Worm (Caenorhabditis elegans): Measurements from ENCODE around the gene Y42H9AR.4.

Gene Y42H9AR.4

ce11 chrIV:8103196-8103595 lies 8.8 kb downstream of the Y42H9AR.4 start:
- no peak for TF ChIP-seq dao-5 (tag; optimal IDR thresholded peaks at IDR 0.05)
- TF ChIP-seq him-1 (tag; optimal IDR thresholded peaks at IDR 0.05), result no peak
- no peak for TF ChIP-seq W03F9.2 (tag; optimal IDR thresholded peaks at IDR 0.05)

ce11 chrIV:8102231-8102630 lies 9.8 kb downstream of the Y42H9AR.4 start, which contains the start of gene Y42H9AR.5:
Gene Y42H9AR.5, plus strand, starts transcription at chrIV:8102531.
- TF ChIP-seq dao-5 (tag; optimal IDR thresholded peaks at IDR 0.05), result no peak
- no peak for TF ChIP-seq W03F9.2 (tag; optimal IDR thresholded peaks at IDR 0.05)
- TF ChIP-seq him-1 (tag; optimal IDR thresholded peaks at IDR 0.05), result no peak

- TF ChIP-seq him-1 (tag; optimal IDR thresholded peaks at IDR 0.05), result no peak
- TF ChIP-seq dao-5 (tag; optimal IDR thresholded peaks at IDR 0.05), result no peak
- no peak for TF ChIP-seq W03F9.2 (tag; optimal IDR thresholded peaks at IDR 0.05)
Observed at ce11 chrIV:8099601-8100000, 12.4 kb downstream of the Y42H9AR.4 start, which contains the start of gene Y42H9AR.2. Gene Y42H9AR.2, plus strand, starts transcription at chrIV:8099901.

ce11 chrIV:8096375-8096774 lies 15.6 kb downstream of the Y42H9AR.4 start:
- TF ChIP-seq dao-5 (tag; optimal IDR thresholded peaks at IDR 0.05), result no peak
- no peak for TF ChIP-seq him-1 (tag; optimal IDR thresholded peaks at IDR 0.05)
- no peak for TF ChIP-seq W03F9.2 (tag; optimal IDR thresholded peaks at IDR 0.05)

- no peak for TF ChIP-seq him-1 (tag; optimal IDR thresholded peaks at IDR 0.05)
- no peak for TF ChIP-seq W03F9.2 (tag; optimal IDR thresholded peaks at IDR 0.05)
- no peak for TF ChIP-seq dao-5 (tag; optimal IDR thresholded peaks at IDR 0.05)
Observed at ce11 chrIV:8091539-8091938, 20.5 kb downstream of the Y42H9AR.4 start.

ce11 chrIV:8086552-8086951 lies 25.5 kb downstream of the Y42H9AR.4 start, which contains the start of gene nsy-7:
Gene nsy-7, minus strand, starts transcription at chrIV:8086652.
- TF ChIP-seq him-1 (tag; optimal IDR thresholded peaks at IDR 0.05) (no peak), dao-5 (tag; optimal IDR thresholded peaks at IDR 0.05) (no peak), W03F9.2 (tag; optimal IDR thresholded peaks at IDR 0.05) (no peak)

ce11 chrIV:8080782-8081181 lies 31.2 kb downstream of the Y42H9AR.4 start:
- TF ChIP-seq dao-5 (tag; optimal IDR thresholded peaks at IDR 0.05) (no peak), W03F9.2 (tag; optimal IDR thresholded peaks at IDR 0.05) (no peak), him-1 (tag; optimal IDR thresholded peaks at IDR 0.05) (no peak)

ce11 chrIV:8080166-8080565 lies 31.9 kb downstream of the Y42H9AR.4 start:
- TF ChIP-seq W03F9.2 (tag; optimal IDR thresholded peaks at IDR 0.05) (no peak), dao-5 (tag; optimal IDR thresholded peaks at IDR 0.05) (no peak), him-1 (tag; optimal IDR thresholded peaks at IDR 0.05) (no peak)

- TF ChIP-seq W03F9.2 (tag; optimal IDR thresholded peaks at IDR 0.05) (no peak), dao-5 (tag; optimal IDR thresholded peaks at IDR 0.05) (no peak), him-1 (tag; optimal IDR thresholded peaks at IDR 0.05) (no peak)
Observed at ce11 chrIV:8076511-8076910, 35.5 kb downstream of the Y42H9AR.4 start.

- no peak for TF ChIP-seq W03F9.2 (tag; optimal IDR thresholded peaks at IDR 0.05)
- TF ChIP-seq him-1 (tag; optimal IDR thresholded peaks at IDR 0.05), result no peak
- no peak for TF ChIP-seq dao-5 (tag; optimal IDR thresholded peaks at IDR 0.05)
Observed at ce11 chrIV:8075516-8075915, 36.5 kb downstream of the Y42H9AR.4 start.

- no peak for TF ChIP-seq him-1 (tag; optimal IDR thresholded peaks at IDR 0.05)
- no peak for TF ChIP-seq dao-5 (tag; optimal IDR thresholded peaks at IDR 0.05)
- TF ChIP-seq W03F9.2 (tag; optimal IDR thresholded peaks at IDR 0.05), result no peak
Observed at ce11 chrIV:8070934-8071333, 41.1 kb downstream of the Y42H9AR.4 start.

ce11 chrIV:8070299-8070698 lies 41.7 kb downstream of the Y42H9AR.4 start:
- TF ChIP-seq him-1 (tag; optimal IDR thresholded peaks at IDR 0.05) (no peak), W03F9.2 (tag; optimal IDR thresholded peaks at IDR 0.05) (no peak), dao-5 (tag; optimal IDR thresholded peaks at IDR 0.05) (no peak)

- TF ChIP-seq him-1 (tag; optimal IDR thresholded peaks at IDR 0.05), result no peak
- no peak for TF ChIP-seq dao-5 (tag; optimal IDR thresholded peaks at IDR 0.05)
- no peak for TF ChIP-seq W03F9.2 (tag; optimal IDR thresholded peaks at IDR 0.05)
Observed at ce11 chrIV:8069104-8069503, 42.9 kb downstream of the Y42H9AR.4 start.

- TF ChIP-seq dao-5 (tag; optimal IDR thresholded peaks at IDR 0.05) (no peak), him-1 (tag; optimal IDR thresholded peaks at IDR 0.05) (no peak), W03F9.2 (tag; optimal IDR thresholded peaks at IDR 0.05) (no peak)
Observed at ce11 chrIV:8068280-8068679, 43.7 kb downstream of the Y42H9AR.4 start.

ce11 chrIV:8067745-8068144 lies 44.3 kb downstream of the Y42H9AR.4 start:
- no peak for TF ChIP-seq W03F9.2 (tag; optimal IDR thresholded peaks at IDR 0.05)

Measured in whole organism, L4/young adult.